Worm (Caenorhabditis elegans): ENCODE data around the gene K10D11.5.

ce11 chrIV:12989355-12989754, 2.3 kb downstream of the K10D11.5 start, which contains the start of gene K10D11.6:
- no peak for TF ChIP-seq tra-1 (GFP tag; IDR thresholded peaks at IDR 0.05)
- TF ChIP-seq skn-1 (tag; optimal IDR thresholded peaks at IDR 0.05): no peak

Data from whole organism, L4 larva.